Worm (Caenorhabditis elegans): Measurements from ENCODE around the gene str-28.

DNA sequence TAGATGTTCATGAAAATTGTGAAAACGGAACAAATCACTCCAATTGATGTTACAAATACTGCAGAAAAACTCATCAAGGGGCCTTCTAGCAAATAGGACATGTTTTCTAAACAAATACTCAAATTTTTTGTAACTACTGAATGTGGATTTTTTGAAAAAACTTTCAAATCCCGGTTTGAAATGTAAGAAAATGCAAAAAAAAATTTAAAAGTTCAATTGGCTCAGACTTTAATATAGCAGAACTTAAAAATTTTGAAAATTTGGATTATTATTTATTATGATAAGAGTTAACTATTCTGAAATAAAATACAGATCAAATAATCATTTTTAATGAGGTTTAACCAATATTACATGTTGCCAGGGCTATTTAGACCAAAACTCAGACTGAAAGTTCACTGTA lies 17.6 kb upstream of the str-28 start, which contains the start of gene srbc-9:
- TF ChIP-seq flt-1 (GFP tag; IDR thresholded peaks at IDR 0.05) (no peak), sea-1 (GFP tag; conservative IDR thresholded peaks at IDR 0.05) (no peak), ama-1 (optimal IDR thresholded peaks at IDR 0.05) (no peak), tra-4 (tag; optimal IDR thresholded peaks at IDR 0.05) (no peak), tbx-37 (GFP tag; conservative IDR thresholded peaks at IDR 0.05) (no peak)

All from whole organism, early embryonic.